Fruit fly (Drosophila melanogaster) whole organism, embryonic: Measurements from ENCODE around the gene CARPB.
A peak's percentile ranks its signal among the peaks of the same experiment; 100 is the strongest.

Source experiments
- Ada2b ChIP-seq: fragments of 200-800 bp; sonication (Bioruptor generic); IDR thresholded peaks from 2 replicates; pipeline ENCODE4 v1.3.6; 2022; ENCODE audit warnings: missing biosample characterization, missing genetic modification characterization
- B-H1 ChIP-seq: fragments of 200-800 bp; sonication (Bioruptor generic); IDR thresholded peaks from 3 replicates; pipeline ENCODE4 v1.3.6; 2022; ENCODE audit warnings: missing biosample characterization, missing genetic modification characterization
- CG13424 ChIP-seq: fragments of 200-800 bp; sonication (Bioruptor generic); optimal IDR thresholded peaks from 2 replicates; lab custom pipeline; 2019; ENCODE audit warnings: missing biosample characterization, mild to moderate bottlenecking, missing genetic modification characterization, moderate library complexity
- CG15514 ChIP-seq: fragments of 200-800 bp; sonication (Bioruptor generic); optimal IDR thresholded peaks from 3 replicates; lab custom pipeline; 2017; ENCODE audit warnings: missing biosample characterization, missing genetic modification characterization, mild to moderate bottlenecking, moderate library complexity, missing genetic modification reagents
- CG17186 ChIP-seq: fragments of 200-800 bp; sonication (Bioruptor generic); optimal IDR thresholded peaks from 3 replicates; lab custom pipeline; 2017; ENCODE audit warnings: missing biosample characterization, missing genetic modification reagents, missing genetic modification characterization
- CG17328 ChIP-seq: fragments of 200-800 bp; sonication (Bioruptor generic); IDR thresholded peaks from 2 replicates; pipeline ENCODE4 v1.3.6; 2022; ENCODE audit warnings: missing biosample characterization, missing genetic modification characterization
- CG18599 ChIP-seq: fragments of 200-800 bp; sonication (Bioruptor generic); optimal IDR thresholded peaks from 3 replicates; lab custom pipeline; 2017; ENCODE audit warnings: missing biosample characterization, missing genetic modification characterization, mild to moderate bottlenecking, moderate library complexity, missing genetic modification reagents
- CG3847 ChIP-seq: fragments of 200-800 bp; sonication (Bioruptor generic); IDR thresholded peaks from 2 replicates; pipeline ENCODE4 v1.3.6; 2022; ENCODE audit warnings: missing biosample characterization, missing genetic modification characterization
- CG3995 ChIP-seq: fragments of 200-800 bp; sonication (Bioruptor generic); optimal IDR thresholded peaks from 3 replicates; lab custom pipeline; 2016; ENCODE audit warnings: missing biosample characterization, missing genetic modification characterization
- CG4424 ChIP-seq: fragments of 200-800 bp; sonication (Bioruptor generic); optimal IDR thresholded peaks from 3 replicates; lab custom pipeline; 2016; ENCODE audit warnings: missing biosample characterization, missing genetic modification characterization
- CG4617 ChIP-seq: fragments of 200-800 bp; sonication (Bioruptor generic); optimal IDR thresholded peaks from 3 replicates; lab custom pipeline; 2016; ENCODE audit warnings: missing biosample characterization, missing genetic modification characterization, borderline replicate concordance
- CG6272 ChIP-seq: fragments of 200-800 bp; sonication (Bioruptor generic); IDR thresholded peaks from 2 replicates; pipeline ENCODE4 v1.3.6; 2022; ENCODE audit warnings: missing biosample characterization, missing genetic modification characterization
- CG7839 ChIP-seq: fragments of 200-800 bp; sonication (Bioruptor generic); optimal IDR thresholded peaks from 3 replicates; lab custom pipeline; 2018; ENCODE audit warnings: missing biosample characterization, mild to moderate bottlenecking, missing genetic modification characterization, moderate library complexity
- CG7963 ChIP-seq: fragments of 200-800 bp; sonication (Bioruptor generic); IDR thresholded peaks from 3 replicates; pipeline ENCODE4 v1.3.6; 2022; ENCODE audit warnings: missing biosample characterization, missing genetic modification characterization; ENCODE audit not compliant: partially characterized antibody
- CG8388 ChIP-seq: fragments of 200-800 bp; sonication (Bioruptor generic); optimal IDR thresholded peaks from 2 replicates; lab custom pipeline; 2019; ENCODE audit warnings: missing biosample characterization, mild to moderate bottlenecking, missing genetic modification characterization, moderate library complexity
- Camta ChIP-seq: fragments of 200-800 bp; sonication (Bioruptor generic); optimal IDR thresholded peaks from 2 replicates; lab custom pipeline; 2016; ENCODE audit warnings: missing biosample characterization, missing genetic modification characterization
- Dek ChIP-seq: fragments of 200-800 bp; sonication (Bioruptor generic); optimal IDR thresholded peaks from 3 replicates; lab custom pipeline; 2019; ENCODE audit warnings: missing biosample characterization, mild to moderate bottlenecking, missing genetic modification characterization, moderate library complexity
- HHEX ChIP-seq: fragments of 200-800 bp; sonication (Bioruptor generic); optimal IDR thresholded peaks from 3 replicates; lab custom pipeline; 2017; ENCODE audit warnings: missing biosample characterization, mild to moderate bottlenecking, missing genetic modification characterization, missing genetic modification reagents
- HLH3B ChIP-seq: fragments of 200-800 bp; sonication (Bioruptor generic); IDR thresholded peaks from 2 replicates; pipeline ENCODE4 v1.3.6; 2022; ENCODE audit warnings: missing biosample characterization, missing genetic modification characterization
- HmgZ ChIP-seq: fragments of 200-800 bp; sonication (Bioruptor generic); optimal IDR thresholded peaks from 2 replicates; lab custom pipeline; 2018; ENCODE audit warnings: missing biosample characterization, mild to moderate bottlenecking, missing genetic modification characterization
- Hsf ChIP-seq: fragments of 200-800 bp; sonication (Bioruptor generic); optimal IDR thresholded peaks from 3 replicates; lab custom pipeline; 2016; ENCODE audit warnings: missing biosample characterization, missing genetic modification characterization
- Mrtf ChIP-seq: fragments of 200-800 bp; sonication (Bioruptor generic); IDR thresholded peaks from 3 replicates; pipeline ENCODE4 v1.3.6; 2022; ENCODE audit warnings: missing biosample characterization, missing genetic modification characterization
- Neu2 ChIP-seq: fragments of 200-800 bp; sonication (Bioruptor generic); optimal IDR thresholded peaks from 3 replicates; lab custom pipeline; 2016; ENCODE audit warnings: missing biosample characterization, missing genetic modification characterization, borderline replicate concordance
- Pdp1 ChIP-seq, 2 experiments: fragments of 200-800 bp; sonication (Bioruptor generic); optimal IDR thresholded peaks; 3 replicates each; lab custom pipeline; 2016; ENCODE audit warnings: missing biosample characterization in 2 of 2, missing genetic modification characterization in 2 of 2, mild to moderate bottlenecking in 1 of 2, moderate library complexity in 1 of 2
- Rfx ChIP-seq: fragments of 200-800 bp; sonication (Bioruptor generic); IDR thresholded peaks from 2 replicates; pipeline ENCODE4 v1.3.6; 2022; ENCODE audit warnings: missing biosample characterization, missing genetic modification characterization
- Sox100B ChIP-seq: fragments of 200-800 bp; sonication (Bioruptor generic); optimal IDR thresholded peaks from 3 replicates; lab custom pipeline; 2018; ENCODE audit warnings: missing biosample characterization, mild to moderate bottlenecking, missing genetic modification characterization
- Xbp1 ChIP-seq: fragments of 200-800 bp; sonication (Bioruptor generic); optimal IDR thresholded peaks from 3 replicates; lab custom pipeline; 2016; ENCODE audit warnings: missing biosample characterization, mild to moderate bottlenecking, missing genetic modification characterization
- YL-1 ChIP-seq: fragments of 200-800 bp; sonication (Bioruptor generic); optimal IDR thresholded peaks from 3 replicates; lab custom pipeline; 2017; ENCODE audit warnings: missing biosample characterization, mild to moderate bottlenecking, missing genetic modification characterization
- chif ChIP-seq, 2 experiments: fragments of 200-800 bp; sonication (Bioruptor generic); optimal IDR thresholded peaks; 3 replicates each; lab custom pipeline; 2016; ENCODE audit warnings: missing biosample characterization in 2 of 2, missing genetic modification characterization in 2 of 2
- chinmo ChIP-seq: fragments of 200-800 bp; sonication (Bioruptor generic); IDR thresholded peaks from 4 replicates; pipeline ENCODE4 v1.3.6; 2022; ENCODE audit warnings: missing biosample characterization, missing genetic modification characterization; ENCODE audit not compliant: partially characterized antibody
- crc ChIP-seq: fragments of 200-800 bp; sonication (Bioruptor generic); optimal IDR thresholded peaks from 2 replicates; lab custom pipeline; 2016; ENCODE audit warnings: missing biosample characterization, missing genetic modification characterization
- danr ChIP-seq: fragments of 200-800 bp; sonication (Bioruptor generic); IDR thresholded peaks from 2 replicates; pipeline ENCODE4 v1.3.6; 2022; ENCODE audit warnings: missing biosample characterization, missing genetic modification characterization
- dmrt99B ChIP-seq: fragments of 200-800 bp; sonication (Bioruptor generic); optimal IDR thresholded peaks from 2 replicates; lab custom pipeline; 2018; ENCODE audit warnings: missing biosample characterization, mild to moderate bottlenecking, missing genetic modification characterization, moderate library complexity
- dpn ChIP-seq, 2 experiments: fragments of 200-800 bp; sonication (Bioruptor generic); optimal IDR thresholded peaks; 3 replicates each; lab custom pipeline; 2016; ENCODE audit warnings: missing biosample characterization in 2 of 2, missing genetic modification characterization in 2 of 2
- ems ChIP-seq: fragments of 200-800 bp; sonication (Bioruptor generic); optimal IDR thresholded peaks from 3 replicates; lab custom pipeline; 2016; ENCODE audit warnings: missing biosample characterization, missing genetic modification characterization
- eve ChIP-seq, 2 experiments: fragments of >200 bp; optimal IDR thresholded peaks; 2 replicates each; lab custom pipeline; 2017; ENCODE audit warnings: missing biosample characterization in 2 of 2, missing genetic modification characterization in 2 of 2
- gce ChIP-seq: fragments of 200-800 bp; sonication (Bioruptor generic); IDR thresholded peaks from 3 replicates; pipeline ENCODE4 v1.3.6; 2022; ENCODE audit warnings: missing biosample characterization, missing genetic modification characterization
- ken ChIP-seq: fragments of 200-800 bp; sonication (Bioruptor generic); IDR thresholded peaks from 3 replicates; pipeline ENCODE4 v1.3.6; 2022; ENCODE audit warnings: missing biosample characterization, missing genetic modification characterization
- lov ChIP-seq, 2 experiments: fragments of 200-800 bp in 1 of 2; fragments of >200 bp in 1 of 2; sonication (Bioruptor generic) in 1 of 2; IDR thresholded peaks in 1 of 2; optimal IDR thresholded peaks in 1 of 2; 2 replicates in 1 of 2; 3 replicates in 1 of 2; pipeline versions ENCODE4 v1.3.6 to Lab custom; 2017 to 2022; ENCODE audit warnings: missing biosample characterization in 1 of 2, missing genetic modification characterization in 1 of 2
- luna ChIP-seq: fragments of 200-800 bp; sonication (Bioruptor generic); optimal IDR thresholded peaks from 2 replicates; lab custom pipeline; 2016; ENCODE audit warnings: missing biosample characterization, missing genetic modification characterization
- mam ChIP-seq: fragments of 200-800 bp; sonication (Bioruptor generic); optimal IDR thresholded peaks from 3 replicates; lab custom pipeline; 2016; ENCODE audit warnings: missing biosample characterization, missing genetic modification characterization
- nmo ChIP-seq: fragments of 200-800 bp; sonication (Bioruptor generic); optimal IDR thresholded peaks from 2 replicates; lab custom pipeline; 2018; ENCODE audit warnings: missing biosample characterization, mild to moderate bottlenecking, missing genetic modification characterization, moderate library complexity
- prd ChIP-seq, 3 experiments: fragments of >200 bp in 2 of 3; fragments of 200-800 bp in 1 of 3; sonication (Bioruptor generic) in 1 of 3; optimal IDR thresholded peaks in 2 of 3; IDR thresholded peaks in 1 of 3; 2 replicates in 2 of 3; 3 replicates in 1 of 3; pipeline versions ENCODE4 v1.3.6 to Lab custom; 2017 to 2022; ENCODE audit warnings: missing biosample characterization in 1 of 3, missing genetic modification characterization in 1 of 3
- pum ChIP-seq: fragments of 200-800 bp; sonication (Bioruptor generic); optimal IDR thresholded peaks from 2 replicates; lab custom pipeline; 2016; ENCODE audit warnings: missing biosample characterization, missing genetic modification characterization
- so ChIP-seq: fragments of 200-800 bp; sonication (Bioruptor generic); IDR thresholded peaks from 3 replicates; pipeline ENCODE4 v1.3.6; 2022; ENCODE audit warnings: missing biosample characterization, missing genetic modification characterization
- sqz ChIP-seq: fragments of 200-800 bp; sonication (Bioruptor generic); optimal IDR thresholded peaks from 3 replicates; lab custom pipeline; 2018; ENCODE audit warnings: missing biosample characterization, mild to moderate bottlenecking, missing genetic modification characterization
- tgo ChIP-seq: fragments of 200-800 bp; sonication (Bioruptor generic); IDR thresholded peaks from 3 replicates; pipeline ENCODE4 v1.3.6; 2022; ENCODE audit warnings: missing biosample characterization, missing genetic modification characterization
- unpg ChIP-seq: fragments of 200-800 bp; sonication (Bioruptor generic); optimal IDR thresholded peaks from 3 replicates; lab custom pipeline; 2018; ENCODE audit warnings: missing biosample characterization, mild to moderate bottlenecking, missing genetic modification characterization, moderate library complexity

The CARPB gene

DNA sequence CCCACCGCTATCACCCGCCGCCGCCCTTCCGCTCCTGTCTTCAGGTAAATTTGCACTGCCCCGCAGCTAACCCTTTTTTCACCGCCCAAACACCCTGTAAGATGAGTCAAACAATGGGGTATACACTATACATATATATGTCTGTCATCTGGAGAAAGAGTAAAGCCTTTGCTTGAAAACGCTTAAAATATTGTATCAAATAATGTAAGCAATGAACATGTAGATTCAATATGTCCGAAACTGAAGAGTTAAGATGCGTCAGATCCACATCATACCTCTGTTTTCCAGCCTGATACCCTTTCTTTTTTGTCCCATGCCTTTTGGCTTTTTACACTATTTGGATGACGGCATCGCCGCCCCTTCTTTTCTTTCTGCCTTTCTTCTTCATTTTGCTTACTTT, 109.8 kb downstream of the CARPB start (continued):
- TF ChIP-seq HHEX (peak; percentile 13), dmrt99B (tag; lab: Kevin White, UChicago) (peak; percentile 48), CG7839 (tag; lab: Kevin White, UChicago) (peak; percentile 46), unpg (GFP tag; lab: Kevin White, UChicago) (peak; percentile 34), sqz (GFP tag; lab: Kevin White, UChicago) (no peak), Pdp1 (GFP tag; optimal IDR thresholded peaks at IDR 0.05; lab: Kevin White, UChicago) (peak in 1 of 2 experiments; percentile 23), CG15514 (GFP tag; lab: Kevin White, UChicago) (peak; percentile 0), Neu2 (GFP tag; lab: Kevin White, UChicago) (no peak), chif (GFP tag; optimal IDR thresholded peaks at IDR 0.05; lab: Kevin White, UChicago) (peak; percentile 15 to 19), Ada2b (GFP tag; lab: Robert Waterston, UW) (peak; percentile 69), lov (optimal IDR thresholded peaks at IDR 0.05; lab: Kevin White, UChicago) (no peak), lov (GFP tag; IDR thresholded peaks at IDR 0.05; lab: Robert Waterston, UW) (0 out of 3 replicates have a peak, but pooled peaks have one; percentile 20), CG18599 (GFP tag; lab: Kevin White, UChicago) (peak; percentile 32), CG3995 (GFP tag; lab: Kevin White, UChicago) (no peak), tgo (GFP tag; lab: Robert Waterston, UW) (peak; percentile 52; the same call in 2 of the 3 replicates), luna (GFP tag; lab: Kevin White, UChicago) (no peak), gce (GFP tag; lab: Robert Waterston, UW) (0 out of 3 replicates have a peak, but pooled peaks have one; percentile 30), CG13424 (tag; lab: Kevin White, UChicago) (peak; percentile 31), HLH3B (GFP tag; lab: Robert Waterston, UW) (peak; percentile 42; the same call in 1 of the 2 replicates), YL-1 (GFP tag; lab: Kevin White, UChicago) (no peak), Dek (tag; lab: Kevin White, UChicago) (no peak), Mrtf (0 out of 3 replicates have a peak, but pooled peaks have one; percentile 25), CG3847 (GFP tag; lab: Robert Waterston, UW) (0 out of 2 replicates have a peak, but pooled peaks have one; percentile 19), CG7963 (GFP tag; lab: Robert Waterston, UW) (no peak), Hsf (GFP tag; lab: Kevin White, UChicago) (no peak), CG4617 (no peak), ems (GFP tag; lab: Kevin White, UChicago) (no peak), so (0 out of 3 replicates have a peak, but pooled peaks have one; percentile 19), ken (peak; percentile 61; the same call in 2 of the 3 replicates), CG8388 (GFP tag; lab: Kevin White, UChicago) (peak; percentile 22), Camta (GFP tag; lab: Kevin White, UChicago) (no peak), CG17186 (no peak), HmgZ (tag; lab: Kevin White, UChicago) (no peak), CG4424 (GFP tag; lab: Kevin White, UChicago) (peak; percentile 10), B-H1 (GFP tag; lab: Robert Waterston, UW) (no peak), prd (optimal IDR thresholded peaks at IDR 0.05; lab: Kevin White, UChicago) (no peak), prd (GFP tag; IDR thresholded peaks at IDR 0.05; lab: Robert Waterston, UW) (peak; percentile 63; the same call in 2 of the 3 replicates), CG17328 (GFP tag; lab: Robert Waterston, UW) (0 out of 2 replicates have a peak, but pooled peaks have one; percentile 10), pum (GFP tag; lab: Kevin White, UChicago) (no peak), mam (peak; percentile 42), eve (GFP tag; optimal IDR thresholded peaks at IDR 0.05; lab: Kevin White, UChicago) (no peak), Rfx (peak; percentile 51; the same call in 1 of the 2 replicates), Sox100B (GFP tag; lab: Kevin White, UChicago) (no peak), danr (GFP tag; lab: Robert Waterston, UW) (peak; percentile 10; the same call in 1 of the 2 replicates), crc (GFP tag; lab: Kevin White, UChicago) (no peak), CG6272 (GFP tag; lab: Robert Waterston, UW) (0 out of 2 replicates have a peak, but pooled peaks have one; percentile 31), nmo (GFP tag; lab: Kevin White, UChicago) (peak; percentile 32), Xbp1 (peak; percentile 28), dpn (GFP tag; optimal IDR thresholded peaks at IDR 0.05; lab: Kevin White, UChicago) (peak; percentile 1 to 29), chinmo (GFP tag; lab: Robert Waterston, UW) (no peak)
